Fruit fly (Drosophila melanogaster) whole organism, embryonic: ENCODE data around the gene DIP1.

ENCODE experiments used
- Atf3 ChIP-seq: fragments of 200-800 bp; sonication (Bioruptor generic); optimal IDR thresholded peaks from 3 replicates; lab custom pipeline; 2016; ENCODE audit warnings: missing biosample characterization, missing genetic modification characterization
- CG10979 ChIP-seq: fragments of 200-800 bp; sonication (Bioruptor generic); optimal IDR thresholded peaks from 2 replicates; lab custom pipeline; 2018; ENCODE audit warnings: missing biosample characterization, mild to moderate bottlenecking, missing genetic modification characterization, moderate library complexity
- CG12236 ChIP-seq: fragments of 200-800 bp; sonication (Bioruptor generic); optimal IDR thresholded peaks from 2 replicates; lab custom pipeline; 2016; ENCODE audit warnings: missing biosample characterization, missing genetic modification characterization
- CG12744 ChIP-seq: fragments of 200-800 bp; sonication (Bioruptor generic); optimal IDR thresholded peaks from 2 replicates; lab custom pipeline; 2016; ENCODE audit warnings: missing biosample characterization, missing genetic modification characterization
- CG13894 ChIP-seq: fragments of 200-800 bp; sonication (Bioruptor generic); optimal IDR thresholded peaks from 3 replicates; lab custom pipeline; 2018; ENCODE audit warnings: missing biosample characterization, mild to moderate bottlenecking, missing genetic modification characterization, moderate library complexity
- CG16863 ChIP-seq: fragments of 200-800 bp; sonication (Bioruptor generic); optimal IDR thresholded peaks from 3 replicates; lab custom pipeline; 2016; ENCODE audit warnings: missing biosample characterization, missing genetic modification characterization
- CG17912 ChIP-seq: fragments of 200-800 bp; sonication (Bioruptor generic); optimal IDR thresholded peaks from 2 replicates; lab custom pipeline; 2018; ENCODE audit warnings: missing biosample characterization, mild to moderate bottlenecking, missing genetic modification characterization
- CG18011 ChIP-seq: fragments of 200-800 bp; sonication (Bioruptor generic); optimal IDR thresholded peaks from 2 replicates; lab custom pipeline; 2017; ENCODE audit warnings: missing biosample characterization, missing genetic modification characterization, mild to moderate bottlenecking, moderate library complexity, missing genotype
- CG2116 ChIP-seq: fragments of 200-800 bp; sonication (Bioruptor generic); optimal IDR thresholded peaks from 3 replicates; lab custom pipeline; 2018; ENCODE audit warnings: missing biosample characterization, mild to moderate bottlenecking, missing genetic modification characterization
- CG2199 ChIP-seq: fragments of 200-800 bp; sonication (Bioruptor generic); IDR thresholded peaks from 3 replicates; pipeline ENCODE4 v1.3.6; 2022; ENCODE audit warnings: missing biosample characterization, missing genetic modification characterization
- CG2875 ChIP-seq: fragments of 200-800 bp; sonication (Bioruptor generic); optimal IDR thresholded peaks from 2 replicates; lab custom pipeline; 2017; ENCODE audit warnings: missing biosample characterization, mild to moderate bottlenecking, missing genetic modification characterization, missing genetic modification reagents
- CG30020 ChIP-seq: fragments of 200-800 bp; optimal IDR thresholded peaks from 2 replicates; lab custom pipeline; 2019; ENCODE audit warnings: missing biosample characterization, mild to moderate bottlenecking, missing genetic modification characterization, moderate library complexity
- CG31365 ChIP-seq: fragments of 200-800 bp; sonication (Bioruptor generic); optimal IDR thresholded peaks from 2 replicates; lab custom pipeline; 2018; ENCODE audit warnings: missing biosample characterization, mild to moderate bottlenecking, missing genetic modification characterization
- CG4404 ChIP-seq: fragments of 200-800 bp; sonication (Bioruptor generic); IDR thresholded peaks from 2 replicates; pipeline ENCODE4 v1.3.6; 2022; ENCODE audit warnings: missing biosample characterization, missing genetic modification characterization
- CG4854 ChIP-seq: fragments of 200-800 bp; sonication (Bioruptor generic); optimal IDR thresholded peaks from 2 replicates; lab custom pipeline; 2016; ENCODE audit warnings: missing biosample characterization, missing genetic modification characterization, inconsistent platforms
- CG8478 ChIP-seq: fragments of >200 bp; optimal IDR thresholded peaks from 2 replicates; lab custom pipeline; 2018
- CG8924 ChIP-seq: fragments of 200-800 bp; optimal IDR thresholded peaks from 3 replicates; lab custom pipeline; 2019; ENCODE audit warnings: missing biosample characterization, mild to moderate bottlenecking, missing genetic modification characterization, moderate library complexity
- CG8944 ChIP-seq: fragments of 200-800 bp; sonication (Bioruptor generic); optimal IDR thresholded peaks from 3 replicates; lab custom pipeline; 2016; ENCODE audit warnings: missing biosample characterization, missing genetic modification characterization
- CG9437 ChIP-seq: fragments of 200-800 bp; sonication (Bioruptor generic); optimal IDR thresholded peaks from 2 replicates; lab custom pipeline; 2018; ENCODE audit warnings: missing biosample characterization, mild to moderate bottlenecking, missing genetic modification characterization
- CkIIα-i1 ChIP-seq: fragments of 200-800 bp; sonication (Bioruptor generic); IDR thresholded peaks from 2 replicates; pipeline ENCODE4 v1.3.6; 2022; ENCODE audit warnings: missing biosample characterization, missing genetic modification characterization
- Doc3 ChIP-seq: fragments of 200-800 bp; sonication (Bioruptor generic); IDR thresholded peaks from 3 replicates; pipeline ENCODE4 v1.3.6; 2022; ENCODE audit warnings: missing biosample characterization, missing genetic modification characterization; ENCODE audit not compliant: partially characterized antibody
- Dp ChIP-seq: fragments of 200-800 bp; sonication (Bioruptor generic); optimal IDR thresholded peaks from 2 replicates; lab custom pipeline; 2018; ENCODE audit warnings: missing biosample characterization, mild to moderate bottlenecking, missing genetic modification characterization, moderate library complexity
- GATAe ChIP-seq: fragments of 200-800 bp; sonication (Bioruptor generic); conservative IDR thresholded peaks from 2 replicates; pipeline ENCODE4 v1.3.6; 2022; ENCODE audit warnings: missing biosample characterization, missing genetic modification characterization
- HmgZ ChIP-seq: fragments of 200-800 bp; sonication (Bioruptor generic); optimal IDR thresholded peaks from 2 replicates; lab custom pipeline; 2018; ENCODE audit warnings: missing biosample characterization, mild to moderate bottlenecking, missing genetic modification characterization
- Lhr ChIP-seq: fragments of 200-800 bp; sonication (Bioruptor generic); optimal IDR thresholded peaks from 3 replicates; lab custom pipeline; 2017; ENCODE audit warnings: mild to moderate bottlenecking, missing biosample characterization, missing genetic modification reagents, missing genetic modification characterization
- Spps ChIP-seq: fragments of 200-800 bp; sonication (Bioruptor generic); optimal IDR thresholded peaks from 2 replicates; lab custom pipeline; 2018; ENCODE audit warnings: missing biosample characterization, mild to moderate bottlenecking, missing genetic modification characterization
- TFAM ChIP-seq: fragments of 200-800 bp; sonication (Bioruptor generic); optimal IDR thresholded peaks from 2 replicates; lab custom pipeline; 2017; ENCODE audit warnings: missing biosample characterization, missing genetic modification characterization, inconsistent platforms
- Xbp1 ChIP-seq: fragments of 200-800 bp; sonication (Bioruptor generic); optimal IDR thresholded peaks from 3 replicates; lab custom pipeline; 2016; ENCODE audit warnings: missing biosample characterization, mild to moderate bottlenecking, missing genetic modification characterization
- bab2 ChIP-seq: fragments of 200-800 bp; sonication (Bioruptor generic); optimal IDR thresholded peaks from 2 replicates; lab custom pipeline; 2016; ENCODE audit warnings: missing biosample characterization, missing genetic modification characterization
- cad ChIP-seq: fragments of >200 bp; optimal IDR thresholded peaks from 2 replicates; lab custom pipeline; 2017; ENCODE audit warnings: missing biosample characterization, missing genetic modification characterization
- cas ChIP-seq: fragments of 200-800 bp; sonication (Bioruptor generic); IDR thresholded peaks from 2 replicates; pipeline ENCODE4 v1.3.6; 2022; ENCODE audit warnings: missing biosample characterization, missing genetic modification characterization
- chm ChIP-seq: fragments of 200-800 bp; sonication (Bioruptor generic); IDR thresholded peaks from 2 replicates; pipeline ENCODE4 v1.3.6; 2022; ENCODE audit warnings: missing biosample characterization, missing genetic modification characterization
- croc ChIP-seq: fragments of 200-800 bp; sonication (Bioruptor generic); conservative IDR thresholded peaks from 3 replicates; pipeline ENCODE4 v1.3.6; 2022; ENCODE audit warnings: missing biosample characterization, missing genetic modification characterization
- dmrt11E ChIP-seq: fragments of 200-800 bp; sonication (Bioruptor generic); optimal IDR thresholded peaks from 3 replicates; lab custom pipeline; 2018; ENCODE audit warnings: missing biosample characterization, mild to moderate bottlenecking, missing genetic modification characterization, moderate library complexity
- eve ChIP-seq, 2 experiments: fragments of >200 bp; optimal IDR thresholded peaks; 2 replicates each; lab custom pipeline; 2017; ENCODE audit warnings: missing biosample characterization in 2 of 2, missing genetic modification characterization in 2 of 2
- grn ChIP-seq: fragments of 200-800 bp; sonication (Bioruptor generic); optimal IDR thresholded peaks from 3 replicates; lab custom pipeline; 2017; ENCODE audit warnings: missing biosample characterization, missing genetic modification characterization
- hth ChIP-seq: fragments of >200 bp; optimal IDR thresholded peaks from 2 replicates; lab custom pipeline; 2017; ENCODE audit warnings: inconsistent platforms
- ken ChIP-seq: fragments of 200-800 bp; sonication (Bioruptor generic); IDR thresholded peaks from 3 replicates; pipeline ENCODE4 v1.3.6; 2022; ENCODE audit warnings: missing biosample characterization, missing genetic modification characterization
- lmd ChIP-seq: fragments of 200-800 bp; sonication (Bioruptor generic); IDR thresholded peaks from 2 replicates; pipeline ENCODE4 v1.3.6; 2022; ENCODE audit warnings: missing biosample characterization, missing genetic modification characterization
- maf-S ChIP-seq: fragments of 200-800 bp; sonication (Bioruptor generic); optimal IDR thresholded peaks from 2 replicates; lab custom pipeline; 2016; ENCODE audit warnings: missing biosample characterization, missing genetic modification characterization
- mirr ChIP-seq: fragments of 200-800 bp; sonication (Bioruptor generic); optimal IDR thresholded peaks from 3 replicates; lab custom pipeline; 2018; ENCODE audit warnings: missing biosample characterization, mild to moderate bottlenecking, missing genetic modification characterization
- oc ChIP-seq: fragments of 200-800 bp; sonication (Bioruptor generic); optimal IDR thresholded peaks from 2 replicates; lab custom pipeline; 2018; ENCODE audit warnings: missing biosample characterization, mild to moderate bottlenecking, missing genetic modification characterization, moderate library complexity
- p53 ChIP-seq: fragments of 200-800 bp; sonication (Bioruptor generic); optimal IDR thresholded peaks from 2 replicates; lab custom pipeline; 2016; ENCODE audit warnings: missing biosample characterization, missing genetic modification characterization
- pros ChIP-seq: fragments of 200-800 bp; sonication (Bioruptor generic); optimal IDR thresholded peaks from 3 replicates; lab custom pipeline; 2019; ENCODE audit warnings: missing biosample characterization, mild to moderate bottlenecking, missing genetic modification characterization, moderate library complexity
- schlank ChIP-seq: fragments of 200-800 bp; sonication (Bioruptor generic); optimal IDR thresholded peaks from 2 replicates; lab custom pipeline; 2018; ENCODE audit warnings: missing biosample characterization, mild to moderate bottlenecking, missing genetic modification characterization
- sd ChIP-seq: fragments of 200-800 bp; sonication (Bioruptor generic); optimal IDR thresholded peaks from 3 replicates; lab custom pipeline; 2018; ENCODE audit warnings: missing biosample characterization, mild to moderate bottlenecking, missing genetic modification characterization, moderate library complexity
- sna ChIP-seq: fragments of 200-800 bp; sonication (Bioruptor generic); IDR thresholded peaks from 2 replicates; pipeline ENCODE4 v1.3.6; 2022; ENCODE audit warnings: missing biosample characterization, missing genetic modification characterization; ENCODE audit not compliant: partially characterized antibody
- tgo ChIP-seq: fragments of 200-800 bp; sonication (Bioruptor generic); IDR thresholded peaks from 3 replicates; pipeline ENCODE4 v1.3.6; 2022; ENCODE audit warnings: missing biosample characterization, missing genetic modification characterization
- unc-4 ChIP-seq: fragments of 200-800 bp; sonication (Bioruptor generic); IDR thresholded peaks from 2 replicates; pipeline ENCODE4 v1.3.6; 2022; ENCODE audit warnings: missing biosample characterization, missing genetic modification characterization; ENCODE audit not compliant: partially characterized antibody
- vfl ChIP-seq: fragments of 200-800 bp; sonication (Bioruptor generic); optimal IDR thresholded peaks from 2 replicates; lab custom pipeline; 2016; ENCODE audit warnings: missing biosample characterization, missing genetic modification characterization
- wek ChIP-seq: fragments of 200-800 bp; sonication (Bioruptor generic); optimal IDR thresholded peaks from 3 replicates; lab custom pipeline; 2018; ENCODE audit warnings: missing biosample characterization, mild to moderate bottlenecking, missing genetic modification characterization, moderate library complexity
- z ChIP-seq: fragments of 200-800 bp; sonication (Bioruptor generic); IDR thresholded peaks from 3 replicates; pipeline ENCODE4 v1.3.6; 2022; ENCODE audit warnings: missing biosample characterization, missing genetic modification characterization

The DIP1 gene

dm6 chrX:21631452-21631851 is 1.5 kb upstream of the DIP1 start (continued):
- TF ChIP-seq CG31365 (tag; lab: Kevin White, UChicago) (peak; percentile 46), hth (lab: Kevin White, UChicago) (no peak), TFAM (GFP tag; lab: Kevin White, UChicago) (peak; percentile 4), schlank (peak; percentile 26), Doc3 (GFP tag; lab: Robert Waterston, UW) (no peak), CG4404 (no peak), CG8924 (tag; lab: Kevin White, UChicago) (peak; percentile 73), CkIIα-i1 (GFP tag; lab: Robert Waterston, UW) (no peak), cad (GFP tag; lab: Kevin White, UChicago) (no peak), CG2116 (GFP tag; lab: Kevin White, UChicago) (peak; percentile 32), eve (GFP tag; optimal IDR thresholded peaks at IDR 0.05; lab: Kevin White, UChicago) (peak in 1 of 2 experiments; percentile 85), CG16863 (GFP tag; lab: Kevin White, UChicago) (peak; percentile 67), croc (peak; percentile 49; the same call in 2 of the 3 replicates), tgo (GFP tag; lab: Robert Waterston, UW) (peak; percentile 47; the same call in 1 of the 3 replicates), Atf3 (GFP tag; lab: Kevin White, UChicago) (peak; percentile 18), CG12744 (GFP tag; lab: Kevin White, UChicago) (peak; percentile 55), CG12236 (GFP tag; lab: Kevin White, UChicago) (peak; percentile 45), z (GFP tag; lab: Robert Waterston, UW) (no peak), Lhr (GFP tag; lab: Kevin White, UChicago) (peak; percentile 21), CG9437 (GFP tag; lab: Kevin White, UChicago) (peak; percentile 49), CG18011 (GFP tag; lab: Kevin White, UChicago) (no peak), dmrt11E (tag; lab: Kevin White, UChicago) (peak; percentile 82), Spps (tag; lab: Kevin White, UChicago) (peak; percentile 54), CG2875 (GFP tag; lab: Kevin White, UChicago) (peak; percentile 73), mirr (no peak), sd (tag; lab: Kevin White, UChicago) (no peak), grn (GFP tag; lab: Kevin White, UChicago) (no peak), CG2199 (GFP tag; lab: Robert Waterston, UW) (0 out of 3 replicates have a peak, but pooled peaks have one; percentile 58), CG10979 (tag; lab: Kevin White, UChicago) (peak; percentile 87), CG4854 (GFP tag; lab: Kevin White, UChicago) (peak; percentile 40), CG17912 (GFP tag; lab: Kevin White, UChicago) (no peak), Xbp1 (GFP tag; lab: Kevin White, UChicago) (peak; percentile 80), CG13894 (tag; lab: Kevin White, UChicago) (peak; percentile 1), sna (GFP tag; lab: Robert Waterston, UW) (no peak), oc (peak; percentile 58), lmd (no peak; the same call in 1 of the 2 replicates), maf-S (GFP tag; lab: Kevin White, UChicago) (peak; percentile 39), Dp (no peak), ken (GFP tag; lab: Robert Waterston, UW) (no peak), HmgZ (tag; lab: Kevin White, UChicago) (peak; percentile 47), GATAe (GFP tag; lab: Robert Waterston, UW) (no peak), pros (GFP tag; lab: Kevin White, UChicago) (peak; percentile 42), CG8478 (lab: Kevin White, UChicago) (no peak), unc-4 (GFP tag; lab: Robert Waterston, UW) (no peak), cas (no peak), wek (GFP tag; lab: Kevin White, UChicago) (no peak), bab2 (GFP tag; lab: Kevin White, UChicago) (peak; percentile 65), chm (GFP tag; lab: Robert Waterston, UW) (peak; percentile 42; the same call in 1 of the 2 replicates), CG30020 (tag; lab: Kevin White, UChicago) (peak; percentile 73), p53 (GFP tag; lab: Kevin White, UChicago) (peak; percentile 26), vfl (GFP tag; lab: Kevin White, UChicago) (no peak), CG8944 (GFP tag; lab: Kevin White, UChicago) (peak; percentile 61)
